Worm (Caenorhabditis elegans) whole organism, late embryonic: Measurements from ENCODE around the gene hrpl-1.

Experiments
- F13H6.1 ChIP-seq: sonication (generic microtip); optimal IDR thresholded peaks from 2 replicates; lab custom pipeline; 2016; ENCODE audit warnings: missing genetic modification characterization, missing compliant biosample characterization
- ceh-14 ChIP-seq: sonication (generic microtip); optimal IDR thresholded peaks from 2 replicates; lab custom pipeline; 2016; ENCODE audit warnings: missing genotype, missing genetic modification characterization, missing compliant biosample characterization
- ceh-30 ChIP-seq: fragments of 150-350 bp; optimal IDR thresholded peaks from 2 replicates; lab custom pipeline; 2014; ENCODE audit warnings: missing biosample characterization, missing genetic modification characterization
- nhr-232 ChIP-seq: sonication (generic microtip); optimal IDR thresholded peaks from 2 replicates; lab custom pipeline; 2016; ENCODE audit warnings: missing genetic modification characterization, missing compliant biosample characterization
- ref-2 ChIP-seq: sonication (generic microtip); optimal IDR thresholded peaks from 2 replicates; lab custom pipeline; 2016; ENCODE audit warnings: missing genetic modification characterization, missing compliant biosample characterization
- tbx-2 ChIP-seq: sonication (generic microtip); optimal IDR thresholded peaks from 2 replicates; lab custom pipeline; 2016; ENCODE audit warnings: missing genetic modification characterization, missing compliant biosample characterization

- no peak for TF ChIP-seq nhr-232
- peak; percentile 41 for TF ChIP-seq tbx-2 (tag; lab: Kevin White, UChicago)
- no peak for TF ChIP-seq ref-2 (tag; lab: Kevin White, UChicago)
- TF ChIP-seq ceh-14 (tag; lab: Kevin White, UChicago): no peak
- TF ChIP-seq ceh-30: no peak
- TF ChIP-seq F13H6.1 (tag; lab: Kevin White, UChicago): no peak
Observed at ce11 chrII:6937057-6937456, 38.5 kb downstream of the hrpl-1 start.
